Fruit fly (Drosophila melanogaster): ENCODE data around the gene CG13901.

Gene CG13901

DNA sequence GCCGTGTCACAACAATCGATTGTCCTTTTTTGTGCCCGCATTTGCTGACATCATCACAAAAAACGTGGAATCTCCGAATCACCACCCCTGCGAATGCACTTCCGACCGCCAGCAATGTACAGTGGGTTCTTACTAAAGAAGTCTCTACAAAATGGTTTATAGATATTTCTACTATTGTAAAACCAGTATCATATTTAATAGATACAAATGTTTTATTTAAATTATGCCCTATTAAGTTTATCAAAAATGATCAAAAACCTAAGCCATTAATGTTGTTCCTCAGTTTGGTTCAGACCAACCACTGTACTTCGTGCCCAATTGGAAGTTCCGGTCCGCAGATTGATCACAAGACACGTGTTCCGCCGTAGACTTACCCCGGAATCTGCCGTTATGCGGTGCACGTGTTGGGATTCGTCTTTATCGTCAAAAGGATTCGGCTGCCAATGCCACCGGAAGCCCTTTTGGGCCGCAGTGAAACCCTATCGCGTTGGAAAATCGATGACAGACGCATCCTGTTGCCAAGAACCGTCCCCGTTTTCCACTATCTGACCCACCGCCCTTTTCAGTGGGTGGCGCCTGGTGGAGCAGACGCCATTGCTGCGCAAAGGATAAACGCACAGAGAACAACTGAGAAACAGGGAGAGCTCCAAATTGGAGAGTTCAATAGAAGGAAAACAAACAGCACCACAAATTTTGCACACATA, 32.9 kb downstream of the CG13901 start (continued):
- TF ChIP-seq bsh (GFP tag; optimal IDR thresholded peaks at IDR 0.05) (peak in 1 of 2 experiments; percentile 65), ranshi (GFP tag; IDR thresholded peaks at IDR 0.05) (no peak), CG3838 (GFP tag; optimal IDR thresholded peaks at IDR 0.05) (no peak), Atf3 (GFP tag; optimal IDR thresholded peaks at IDR 0.05) (no peak), CG2678 (tag; optimal IDR thresholded peaks at IDR 0.05) (peak; percentile 54), CG17359 (tag; optimal IDR thresholded peaks at IDR 0.05) (peak; percentile 18), CG8388 (GFP tag; optimal IDR thresholded peaks at IDR 0.05) (peak; percentile 41), hkb (optimal IDR thresholded peaks at IDR 0.05) (no peak), hkb (GFP tag; IDR thresholded peaks at IDR 0.05) (peak; percentile 32; the same call in 1 of the 2 replicates), CG8944 (GFP tag; optimal IDR thresholded peaks at IDR 0.05) (no peak), chn (GFP tag; optimal IDR thresholded peaks at IDR 0.05) (peak; percentile 30), Ets65A (GFP tag) (no peak), HLH3B (GFP tag; IDR thresholded peaks at IDR 0.05) (0 out of 2 replicates have a peak, but pooled peaks have one; percentile 11), grau (tag; optimal IDR thresholded peaks at IDR 0.05) (peak; percentile 64), pan (optimal IDR thresholded peaks at IDR 0.05) (no peak), pan (GFP tag; optimal IDR thresholded peaks at IDR 0.05 in 1 of 2, IDR thresholded peaks at IDR 0.05 in 1 of 2) (peak in 1 of 2 experiments; percentile 46), CG15011 (GFP tag; optimal IDR thresholded peaks at IDR 0.05) (no peak), zfh1 (GFP tag; IDR thresholded peaks at IDR 0.05) (peak; percentile 43; the same call in 1 of the 3 replicates), CG1024 (GFP tag; IDR thresholded peaks at IDR 0.05) (no peak), CG9876 (GFP tag; optimal IDR thresholded peaks at IDR 0.05) (no peak), CG9727 (GFP tag; optimal IDR thresholded peaks at IDR 0.05) (peak; percentile 14), nmo (GFP tag; optimal IDR thresholded peaks at IDR 0.05) (peak; percentile 37), CG6254 (GFP tag; optimal IDR thresholded peaks at IDR 0.05) (no peak), CG7839 (tag; optimal IDR thresholded peaks at IDR 0.05) (peak; percentile 40), Fer3 (tag; optimal IDR thresholded peaks at IDR 0.05) (no peak), NC2β (GFP tag; optimal IDR thresholded peaks at IDR 0.05) (no peak), CG15269 (tag; optimal IDR thresholded peaks at IDR 0.05) (peak; percentile 7), ssp (GFP tag; IDR thresholded peaks at IDR 0.05) (0 out of 2 replicates have a peak, but pooled peaks have one; percentile 9), Hand (GFP tag; optimal IDR thresholded peaks at IDR 0.05) (no peak), CG14710 (tag; optimal IDR thresholded peaks at IDR 0.05) (peak; percentile 34), CG18764 (GFP tag; optimal IDR thresholded peaks at IDR 0.05) (no peak), CG7556 (GFP tag; optimal IDR thresholded peaks at IDR 0.05) (peak; percentile 58), ci (GFP tag; IDR thresholded peaks at IDR 0.05) (peak; percentile 47; the same call in 1 of the 3 replicates), Adf1 (GFP tag; IDR thresholded peaks at IDR 0.05) (no peak), Oli (tag; optimal IDR thresholded peaks at IDR 0.05) (peak; percentile 39), psq (GFP tag; optimal IDR thresholded peaks at IDR 0.05) (no peak), CG2712 (tag; optimal IDR thresholded peaks at IDR 0.05) (peak; percentile 67), CG18262 (tag; optimal IDR thresholded peaks at IDR 0.05) (peak; percentile 70), Nf-YC (tag; optimal IDR thresholded peaks at IDR 0.05) (peak; percentile 15), croc (GFP tag; conservative IDR thresholded peaks at IDR 0.05) (no peak), E2f2 (GFP tag; IDR thresholded peaks at IDR 0.05) (0 out of 2 replicates have a peak, but pooled peaks have one; percentile 21), hbn (GFP tag; IDR thresholded peaks at IDR 0.05; ENCODE audit: partially characterized antibody) (no peak), CoRest (tag; optimal IDR thresholded peaks at IDR 0.05) (peak; percentile 12), Ptx1 (GFP tag; IDR thresholded peaks at IDR 0.05) (0 out of 2 replicates have a peak, but pooled peaks have one; percentile 17), CG10147 (GFP tag; optimal IDR thresholded peaks at IDR 0.05) (no peak), CG15514 (GFP tag; optimal IDR thresholded peaks at IDR 0.05) (no peak), cwo (GFP tag; optimal IDR thresholded peaks at IDR 0.05) (peak; percentile 5), pros (GFP tag; optimal IDR thresholded peaks at IDR 0.05) (no peak), lbe (GFP tag; optimal IDR thresholded peaks at IDR 0.05) (no peak)

All from whole organism, embryonic.